Worm (Caenorhabditis elegans) whole organism, L4 larva: ENCODE measurements around the gene grl-27.
"Not testable (repeated sequence)": the region's sequence is repeated elsewhere in the genome, so short reads cannot be mapped to it uniquely, and the experiment has no call there.

Experiments used
- D1046.2 ChIP-seq: fragments of 200-800 bp; sonication (Bioruptor generic); IDR thresholded peaks from 2 replicates; pipeline ENCODE4 v1.3.6; 2022; ENCODE audit warnings: missing genetic modification characterization, missing compliant biosample characterization
- F26F4.8 ChIP-seq: fragments of 200-800 bp; sonication (Bioruptor generic); conservative IDR thresholded peaks from 2 replicates; pipeline ENCODE4 v1.3.6; 2022; ENCODE audit warnings: missing genetic modification characterization, missing compliant biosample characterization
- F37D6.2 ChIP-seq: sonication (generic microtip); optimal IDR thresholded peaks from 2 replicates; lab custom pipeline; 2016; ENCODE audit warnings: mild to moderate bottlenecking, missing genetic modification characterization, missing compliant biosample characterization
- F44E2.7 ChIP-seq: fragments of 200-800 bp; sonication (Bioruptor generic); IDR thresholded peaks from 2 replicates; pipeline ENCODE4 v2.1.2; 2022; ENCODE audit warnings: missing genetic modification characterization, missing compliant biosample characterization
- F49E8.2 ChIP-seq: sonication (generic microtip); optimal IDR thresholded peaks from 2 replicates; lab custom pipeline; 2016; ENCODE audit warnings: missing compliant biosample characterization, mild to moderate bottlenecking, missing genetic modification characterization, borderline replicate concordance
- R02D3.7 ChIP-seq: fragments of 150-350 bp; sonication (generic microtip); optimal IDR thresholded peaks from 3 replicates; lab custom pipeline; 2014; ENCODE audit warnings: missing biosample characterization, missing genetic modification characterization
- T20F7.1 ChIP-seq: fragments of 200-800 bp; sonication (Bioruptor generic); optimal IDR thresholded peaks from 2 replicates; lab custom pipeline; 2018; ENCODE audit warnings: mild to moderate bottlenecking, missing genetic modification characterization, missing compliant biosample characterization
- Y48G9A.11 ChIP-seq: fragments of 200-800 bp; sonication (Bioruptor generic); IDR thresholded peaks from 2 replicates; pipeline ENCODE4 v1.3.6; 2022; ENCODE audit warnings: missing genetic modification reagents, missing genetic modification characterization, missing compliant biosample characterization
- Y75B8A.6 ChIP-seq: fragments of 200-800 bp; sonication (Bioruptor generic); IDR thresholded peaks from 2 replicates; pipeline ENCODE4 v1.3.6; 2022; ENCODE audit warnings: missing genetic modification reagents, missing genetic modification characterization, missing compliant biosample characterization
- ZK337.2 ChIP-seq: fragments of 200-800 bp; sonication (Bioruptor generic); IDR thresholded peaks from 2 replicates; pipeline ENCODE4 v1.3.6; 2022; ENCODE audit warnings: missing genetic modification reagents, missing genetic modification characterization, missing compliant biosample characterization
- ceh-62 ChIP-seq: sonication (generic microtip); optimal IDR thresholded peaks from 2 replicates; lab custom pipeline; 2017; ENCODE audit warnings: missing biosample characterization, missing genetic modification characterization
- cey-2 ChIP-seq: sonication (generic microtip); optimal IDR thresholded peaks from 3 replicates; lab custom pipeline; 2017; ENCODE audit warnings: missing genetic modification characterization, mild to moderate bottlenecking, missing compliant biosample characterization, antibody characterized with exemption, borderline replicate concordance; ENCODE audit not compliant: insufficient read depth
- daf-16 ChIP-seq, 3 experiments: sonication (generic microtip); optimal IDR thresholded peaks; 2 replicates each; lab custom pipeline; 2016 to 2017; ENCODE audit warnings: missing genetic modification characterization in 3 of 3, missing genetic modification reagents in 3 of 3, mild to moderate bottlenecking in 2 of 3, missing compliant biosample characterization in 2 of 3, missing biosample characterization in 1 of 3, moderate library complexity in 1 of 3
- daf-19 ChIP-seq: fragments of 200-800 bp; sonication (Bioruptor generic); conservative IDR thresholded peaks from 2 replicates; pipeline ENCODE4 v1.3.6; 2022; ENCODE audit warnings: missing genetic modification characterization, missing compliant biosample characterization
- dmd-6 ChIP-seq: fragments of 200-800 bp; sonication (Bioruptor generic); IDR thresholded peaks from 2 replicates; pipeline ENCODE4 v1.3.6; 2022; ENCODE audit warnings: missing genetic modification reagents, missing genetic modification characterization, missing compliant biosample characterization
- dpl-1 ChIP-seq: fragments of 150-350 bp; optimal IDR thresholded peaks from 2 replicates; lab custom pipeline; 2014; ENCODE audit warnings: missing biosample characterization, missing genetic modification reagents, missing genetic modification characterization
- duxl-1 ChIP-seq: sonication (generic microtip); optimal IDR thresholded peaks from 2 replicates; lab custom pipeline; 2016; ENCODE audit warnings: mild to moderate bottlenecking, missing genetic modification characterization, moderate library complexity, missing compliant biosample characterization; ENCODE audit not compliant: poor library complexity
- egl-27 ChIP-seq: sonication (generic microtip); optimal IDR thresholded peaks from 3 replicates; lab custom pipeline; 2017; ENCODE audit warnings: missing biosample characterization, missing genetic modification reagents, missing genetic modification characterization
- egl-43 ChIP-seq: fragments of 200-800 bp; sonication (Bioruptor generic); IDR thresholded peaks from 2 replicates; pipeline ENCODE4 v1.3.6; 2022; ENCODE audit warnings: missing genetic modification reagents, missing genetic modification characterization, missing compliant biosample characterization
- fkh-10 ChIP-seq: fragments of 150-350 bp; optimal IDR thresholded peaks from 2 replicates; lab custom pipeline; 2014; ENCODE audit warnings: missing biosample characterization, missing genetic modification reagents, missing genetic modification characterization
- hif-1 ChIP-seq, 2 experiments: sonication (generic microtip); optimal IDR thresholded peaks; 2 replicates each; lab custom pipeline; 2016 to 2017; ENCODE audit warnings: missing compliant biosample characterization in 2 of 2, missing genetic modification characterization in 2 of 2, missing genetic modification reagents in 2 of 2, missing genotype in 2 of 2, mild to moderate bottlenecking in 1 of 2
- hlh-11 ChIP-seq: fragments of 200-800 bp; sonication (Bioruptor generic); optimal IDR thresholded peaks from 2 replicates; lab custom pipeline; 2018; ENCODE audit warnings: mild to moderate bottlenecking, missing genetic modification characterization, missing compliant biosample characterization
- hmg-1.1 ChIP-seq: fragments of 200-800 bp; sonication (Bioruptor generic); IDR thresholded peaks from 2 replicates; pipeline ENCODE4 v1.3.6; 2022; ENCODE audit warnings: missing genetic modification reagents, missing genetic modification characterization, missing compliant biosample characterization
- jun-1 ChIP-seq: fragments of 150-350 bp; optimal IDR thresholded peaks from 2 replicates; lab custom pipeline; 2014; ENCODE audit warnings: missing biosample characterization, missing genetic modification reagents, missing genetic modification characterization
- lin-38 ChIP-seq: fragments of 200-800 bp; sonication (Bioruptor generic); IDR thresholded peaks from 2 replicates; pipeline ENCODE4 v1.3.6; 2022; ENCODE audit warnings: missing genetic modification reagents, missing genetic modification characterization, missing compliant biosample characterization
- lin-39 ChIP-seq: fragments of 150-350 bp; optimal IDR thresholded peaks from 2 replicates; lab custom pipeline; 2014; ENCODE audit warnings: missing biosample characterization, missing genetic modification reagents, missing genetic modification characterization
- madf-5 ChIP-seq, 2 experiments: fragments of 200-800 bp; sonication (Bioruptor generic); IDR thresholded peaks; 2 replicates each; pipeline ENCODE4 v1.3.6; 2022; ENCODE audit warnings: missing compliant biosample characterization in 2 of 2, missing genetic modification characterization in 2 of 2
- madf-9 ChIP-seq: fragments of 200-800 bp; sonication (Bioruptor generic); conservative IDR thresholded peaks from 2 replicates; pipeline ENCODE4 v1.3.6; 2022; ENCODE audit warnings: missing genetic modification reagents, missing genetic modification characterization, missing compliant biosample characterization
- mdl-1 ChIP-seq, 2 experiments: fragments of 150-350 bp in 1 of 2; sonication (generic microtip) in 1 of 2; optimal IDR thresholded peaks; 2 replicates each; lab custom pipeline; 2014 to 2017; ENCODE audit warnings: missing biosample characterization in 2 of 2, missing genetic modification characterization in 2 of 2
- mep-1 ChIP-seq: fragments of 150-350 bp; sonication (generic microtip); optimal IDR thresholded peaks from 3 replicates; lab custom pipeline; 2014; ENCODE audit warnings: missing biosample characterization, missing genetic modification characterization
- mes-2 ChIP-seq: sonication (generic microtip); optimal IDR thresholded peaks from 2 replicates; lab custom pipeline; 2016; ENCODE audit warnings: missing genotype, mild to moderate bottlenecking, missing genetic modification characterization, missing compliant biosample characterization; ENCODE audit not compliant: poor library complexity, severe bottlenecking
- mxl-3 ChIP-seq: fragments of 200-800 bp; sonication (Bioruptor generic); optimal IDR thresholded peaks from 2 replicates; lab custom pipeline; 2018; ENCODE audit warnings: mild to moderate bottlenecking, missing genetic modification characterization, missing compliant biosample characterization
- nhr-11 ChIP-seq: fragments of 150-350 bp; optimal IDR thresholded peaks from 2 replicates; lab custom pipeline; 2014; ENCODE audit warnings: missing biosample characterization, missing genetic modification characterization
- nhr-28 ChIP-seq: fragments of 150-350 bp; optimal IDR thresholded peaks from 2 replicates; lab custom pipeline; 2014; ENCODE audit warnings: missing biosample characterization, missing genetic modification characterization
- nhr-41 ChIP-seq: fragments of 200-800 bp; sonication (Bioruptor generic); IDR thresholded peaks from 2 replicates; pipeline ENCODE4 v1.3.6; 2022; ENCODE audit warnings: missing genetic modification reagents, missing genetic modification characterization, missing compliant biosample characterization
- nhr-48 ChIP-seq: sonication (generic microtip); optimal IDR thresholded peaks from 2 replicates; lab custom pipeline; 2016; ENCODE audit warnings: mild to moderate bottlenecking, missing genetic modification characterization, missing compliant biosample characterization
- tra-1 ChIP-seq: fragments of 200-800 bp; sonication (Bioruptor generic); IDR thresholded peaks from 2 replicates; pipeline ENCODE4 v1.3.6; 2022; ENCODE audit warnings: missing genetic modification reagents, missing genetic modification characterization, missing compliant biosample characterization
- unc-39 ChIP-seq: sonication (generic microtip); optimal IDR thresholded peaks from 2 replicates; lab custom pipeline; 2017; ENCODE audit warnings: missing biosample characterization, missing genetic modification characterization
- unc-62 ChIP-seq, 3 experiments: fragments of 150-350 bp in 1 of 3; sonication (generic microtip); optimal IDR thresholded peaks in 2 of 3; peaks in 1 of 3; 1 replicate in 1 of 3; 2 replicates in 2 of 3; lab custom pipeline; 2014 to 2017; ENCODE audit warnings: missing biosample characterization in 3 of 3, missing genetic modification characterization in 3 of 3, missing genetic modification reagents in 3 of 3, missing genotype in 1 of 3
- zfp-2 ChIP-seq: sonication (generic microtip); optimal IDR thresholded peaks from 2 replicates; lab custom pipeline; 2016; ENCODE audit warnings: mild to moderate bottlenecking, missing genetic modification characterization, missing compliant biosample characterization
- zip-11 ChIP-seq: fragments of 200-800 bp; sonication (Bioruptor generic); IDR thresholded peaks from 2 replicates; pipeline ENCODE4 v1.3.6; 2022; ENCODE audit warnings: missing genetic modification characterization, missing compliant biosample characterization

Gene grl-27

DNA sequence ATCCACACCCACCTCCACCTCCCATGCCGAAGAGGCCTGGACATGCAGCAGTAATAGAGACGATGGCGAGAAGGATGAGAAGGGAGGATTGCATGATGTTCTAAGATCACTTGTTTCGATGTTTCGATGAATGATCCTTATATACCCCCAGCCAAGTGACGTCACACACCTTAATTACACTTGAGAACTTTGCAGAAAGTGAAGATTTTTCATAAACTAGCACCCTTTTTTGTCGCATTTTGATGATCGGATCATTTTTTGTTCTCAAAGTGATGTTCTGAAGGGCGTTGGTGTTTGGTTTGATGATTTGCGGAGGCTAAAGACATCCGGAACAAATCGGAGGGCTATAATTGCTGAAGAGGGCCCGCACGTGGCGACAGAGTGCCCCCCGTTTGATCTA lies at the start of gene grl-27:
Gene grl-27 (minus strand): TSS at position 101 of the 400 bp plus-strand sequence.
- no peak for TF ChIP-seq unc-62 (GFP tag; optimal IDR thresholded peaks at IDR 0.05 in 1 of 2; lab: Kevin White, UChicago)
- TF ChIP-seq unc-62 (tag; optimal IDR thresholded peaks at IDR 0.05; lab: Kevin White, UChicago), result no peak
- no peak for TF ChIP-seq lin-39 (tag; lab: Kevin White, UChicago)
- no peak for TF ChIP-seq cey-2 (tag; lab: Kevin White, UChicago)
- TF ChIP-seq R02D3.7, result no peak
- no peak for TF ChIP-seq madf-9 (GFP tag; lab: Robert Waterston, UW)
- no peak for TF ChIP-seq ZK337.2 (GFP tag; lab: Robert Waterston, UW)
- TF ChIP-seq F44E2.7 (GFP tag; lab: Robert Waterston, UW), result no peak
- no peak for TF ChIP-seq mdl-1 (tag; optimal IDR thresholded peaks at IDR 0.05; lab: Kevin White, UChicago)
- no peak for TF ChIP-seq mep-1 (tag; lab: Kevin White, UChicago)
- no peak for TF ChIP-seq duxl-1
- no peak for TF ChIP-seq egl-43
- no peak for TF ChIP-seq dpl-1 (GFP tag; lab: Kevin White, UChicago)
- TF ChIP-seq jun-1 (tag; lab: Kevin White, UChicago), result no peak
- TF ChIP-seq Y48G9A.11 (GFP tag; lab: Robert Waterston, UW), result no peak
- no peak for TF ChIP-seq unc-39 (tag; lab: Kevin White, UChicago)
- TF ChIP-seq nhr-48 (tag; lab: Kevin White, UChicago), result no peak
- TF ChIP-seq, all 104 proteins: peak for 0

ce11 chrV:3620608-3621007 lies 44.9 kb upstream of the grl-27 start, which contains the start of gene srx-93:
Gene srx-93, minus strand, starts transcription at chrV:3620708.
- not testable (repeated sequence) for TF ChIP-seq F37D6.2 (tag; lab: Kevin White, UChicago); ZK337.2 (GFP tag; lab: Robert Waterston, UW); hmg-1.1 (GFP tag; lab: Robert Waterston, UW)
- TF ChIP-seq, all 104 proteins: peak for 0; not testable (repeated sequence) for 104

DNA sequence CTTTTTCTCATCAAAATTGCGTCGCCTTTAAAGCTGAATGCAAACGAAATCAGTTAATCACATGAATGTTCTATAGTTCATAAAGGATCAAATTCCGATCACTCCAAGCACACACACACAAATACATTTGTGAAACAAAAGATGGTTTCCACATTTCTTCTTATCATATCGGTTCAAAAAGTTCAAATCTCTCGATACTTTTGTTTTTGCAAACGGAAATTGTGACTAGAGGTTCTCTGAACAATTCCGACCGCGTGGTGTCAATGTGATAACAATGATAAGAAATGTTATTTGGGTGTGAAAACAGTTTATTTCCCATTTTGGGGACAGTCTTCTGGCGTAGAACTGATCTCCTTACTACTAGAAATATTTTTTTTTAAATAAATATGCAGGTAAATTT lies 41.2 kb upstream of the grl-27 start:
- no peak for TF ChIP-seq F26F4.8 (GFP tag; lab: Robert Waterston, UW)
- no peak for TF ChIP-seq nhr-41
- no peak for TF ChIP-seq hlh-11
- no peak for TF ChIP-seq lin-38 (GFP tag; lab: Robert Waterston, UW)
- TF ChIP-seq mes-2 (tag; lab: Kevin White, UChicago), result no peak
- TF ChIP-seq hif-1 (tag; optimal IDR thresholded peaks at IDR 0.05; lab: Kevin White, UChicago), result no peak
- no peak for TF ChIP-seq zfp-2 (tag; lab: Kevin White, UChicago)
- no peak for TF ChIP-seq duxl-1
- TF ChIP-seq hmg-1.1 (GFP tag; lab: Robert Waterston, UW), result no peak
- TF ChIP-seq unc-62 (GFP tag; optimal IDR thresholded peaks at IDR 0.05 in 1 of 2; lab: Kevin White, UChicago), result no peak
- TF ChIP-seq unc-62 (tag; optimal IDR thresholded peaks at IDR 0.05; lab: Kevin White, UChicago), result no peak
- TF ChIP-seq ceh-62 (tag; lab: Kevin White, UChicago), result no peak
- TF ChIP-seq mdl-1 (tag; optimal IDR thresholded peaks at IDR 0.05; lab: Kevin White, UChicago), result peak in 1 of 2 experiments; percentile 46
- TF ChIP-seq dmd-6 (GFP tag; lab: Robert Waterston, UW), result 0 out of 2 replicates have a peak, but pooled peaks have one; percentile 17
- no peak for TF ChIP-seq nhr-11 (tag; lab: Kevin White, UChicago)
- TF ChIP-seq zip-11 (GFP tag; lab: Robert Waterston, UW), result no peak
- TF ChIP-seq mxl-3 (GFP tag; lab: Kevin White, UChicago), result peak; percentile 33
- no peak for TF ChIP-seq madf-9 (GFP tag; lab: Robert Waterston, UW)
- no peak for TF ChIP-seq Y75B8A.6 (GFP tag; lab: Robert Waterston, UW)
- TF ChIP-seq daf-16 (GFP tag; optimal IDR thresholded peaks at IDR 0.05; lab: Kevin White, UChicago), result no peak
- TF ChIP-seq daf-16 (tag; optimal IDR thresholded peaks at IDR 0.05; lab: Kevin White, UChicago), result no peak
- TF ChIP-seq cey-2 (tag; lab: Kevin White, UChicago), result no peak
- TF ChIP-seq daf-19 (GFP tag; lab: Robert Waterston, UW), result no peak
- no peak for TF ChIP-seq egl-27 (tag; lab: Kevin White, UChicago)
- no peak for TF ChIP-seq F49E8.2 (tag; lab: Kevin White, UChicago)
- no peak for TF ChIP-seq fkh-10 (GFP tag; lab: Kevin White, UChicago)
- no peak for TF ChIP-seq madf-5 (GFP tag; IDR thresholded peaks at IDR 0.05; lab: Robert Waterston, UW)
- no peak for TF ChIP-seq D1046.2
- TF ChIP-seq T20F7.1 (GFP tag; lab: Kevin White, UChicago), result no peak
- peak; percentile 93 for TF ChIP-seq nhr-28
- no peak for TF ChIP-seq tra-1 (GFP tag; lab: Robert Waterston, UW)
